Worm (Caenorhabditis elegans) whole organism, L3 larva: ENCODE measurements around the gene C02B8.6.

ENCODE experiments used
- R02D3.7 ChIP-seq: fragments of 150-350 bp; optimal IDR thresholded peaks from 2 replicates; lab custom pipeline; 2014; ENCODE audit warnings: missing biosample characterization, missing genetic modification characterization
- ZK546.5 ChIP-seq: sonication (generic microtip); optimal IDR thresholded peaks from 2 replicates; lab custom pipeline; 2017; ENCODE audit warnings: missing biosample characterization, missing genetic modification characterization
- aly-2 ChIP-seq: fragments of 150-350 bp; optimal IDR thresholded peaks from 2 replicates; lab custom pipeline; 2014; ENCODE audit warnings: missing biosample characterization, missing genetic modification characterization
- ama-1 ChIP-seq: fragments of 150-350 bp; optimal IDR thresholded peaks from 2 replicates; lab custom pipeline; 2018
- ceh-16 ChIP-seq: sonication (generic microtip); optimal IDR thresholded peaks from 2 replicates; lab custom pipeline; 2017; ENCODE audit warnings: missing biosample characterization, missing genetic modification characterization
- ceh-28 ChIP-seq: fragments of 150-350 bp; optimal IDR thresholded peaks from 2 replicates; lab custom pipeline; 2014; ENCODE audit warnings: missing biosample characterization, missing genetic modification reagents, missing genetic modification characterization
- daf-12 ChIP-seq: fragments of 150-350 bp; optimal IDR thresholded peaks from 2 replicates; lab custom pipeline; 2014; ENCODE audit warnings: missing biosample characterization, missing genetic modification reagents, missing genetic modification characterization
- egl-5 ChIP-seq: fragments of 150-350 bp; optimal IDR thresholded peaks from 2 replicates; lab custom pipeline; 2017; ENCODE audit warnings: missing biosample characterization, missing genetic modification reagents, missing genetic modification characterization, inconsistent platforms
- elt-1 ChIP-seq: fragments of 150-350 bp; optimal IDR thresholded peaks from 2 replicates; lab custom pipeline; 2014; ENCODE audit warnings: missing biosample characterization, missing genetic modification characterization
- elt-2 ChIP-seq: sonication (generic microtip); optimal IDR thresholded peaks from 2 replicates; lab custom pipeline; 2016; ENCODE audit warnings: missing genetic modification reagents, mild to moderate bottlenecking, missing genetic modification characterization, missing compliant biosample characterization
- elt-3 ChIP-seq, 3 experiments: fragments of 150-350 bp in 1 of 3; sonication (generic microtip) in 2 of 3; optimal IDR thresholded peaks; 2 replicates in 2 of 3; 4 replicates in 1 of 3; lab custom pipeline; 2014 to 2017; ENCODE audit warnings: missing biosample characterization in 3 of 3, missing genetic modification characterization in 3 of 3
- fkh-10 ChIP-seq: sonication (generic microtip); optimal IDR thresholded peaks from 2 replicates; lab custom pipeline; 2017; ENCODE audit warnings: missing biosample characterization, missing genetic modification reagents, missing genetic modification characterization
- fkh-2 ChIP-seq: fragments of 150-350 bp; optimal IDR thresholded peaks from 2 replicates; lab custom pipeline; 2014; ENCODE audit warnings: missing biosample characterization, missing genetic modification reagents, missing genetic modification characterization
- hmg-11 ChIP-seq: sonication (generic microtip); optimal IDR thresholded peaks from 2 replicates; lab custom pipeline; 2016; ENCODE audit warnings: missing genetic modification characterization, missing compliant biosample characterization
- jun-1 ChIP-seq: fragments of 150-350 bp; optimal IDR thresholded peaks from 2 replicates; lab custom pipeline; 2014; ENCODE audit warnings: missing biosample characterization, missing genetic modification reagents, missing genetic modification characterization
- lin-15B ChIP-seq: fragments of 150-350 bp; optimal IDR thresholded peaks from 2 replicates; lab custom pipeline; 2014; ENCODE audit warnings: missing biosample characterization, missing genetic modification characterization
- lin-39 ChIP-seq: fragments of 150-350 bp; optimal IDR thresholded peaks from 2 replicates; lab custom pipeline; 2018; ENCODE audit warnings: missing biosample characterization, missing genetic modification reagents, missing genetic modification characterization
- lsy-12 ChIP-seq: sonication (generic microtip); optimal IDR thresholded peaks from 2 replicates; lab custom pipeline; 2016; ENCODE audit warnings: mild to moderate bottlenecking, missing genetic modification characterization, missing compliant biosample characterization
- mml-1 ChIP-seq: fragments of 150-350 bp; sonication (generic microtip); optimal IDR thresholded peaks from 3 replicates; lab custom pipeline; 2014; ENCODE audit warnings: missing biosample characterization, missing genetic modification characterization
- nfya-1 ChIP-seq: sonication (generic microtip); optimal IDR thresholded peaks from 2 replicates; lab custom pipeline; 2017; ENCODE audit warnings: missing genetic modification characterization, mild to moderate bottlenecking, missing compliant biosample characterization, antibody characterized with exemption, moderate library complexity; ENCODE audit not compliant: insufficient read depth
- nhr-11 ChIP-seq: fragments of 150-350 bp; optimal IDR thresholded peaks from 2 replicates; lab custom pipeline; 2014; ENCODE audit warnings: missing biosample characterization, missing genetic modification characterization
- nhr-23 ChIP-seq: fragments of 150-350 bp; optimal IDR thresholded peaks from 2 replicates; lab custom pipeline; 2014; ENCODE audit warnings: missing biosample characterization, missing genetic modification reagents, missing genetic modification characterization
- nhr-237 ChIP-seq: fragments of 150-350 bp; optimal IDR thresholded peaks from 2 replicates; lab custom pipeline; 2014; ENCODE audit warnings: missing biosample characterization, missing genetic modification characterization
- nhr-28 ChIP-seq: fragments of 150-350 bp; optimal IDR thresholded peaks from 2 replicates; lab custom pipeline; 2014; ENCODE audit warnings: missing biosample characterization, missing genetic modification characterization
- nhr-43 ChIP-seq: sonication (generic microtip); optimal IDR thresholded peaks from 2 replicates; lab custom pipeline; 2016; ENCODE audit warnings: mild to moderate bottlenecking, missing genetic modification characterization, missing compliant biosample characterization; ENCODE audit not compliant: poor library complexity, severe bottlenecking
- nhr-67 ChIP-seq: fragments of 150-350 bp; optimal IDR thresholded peaks from 2 replicates; lab custom pipeline; 2014; ENCODE audit warnings: missing biosample characterization, missing genetic modification characterization
- nhr-76 ChIP-seq: fragments of 150-350 bp; sonication (generic microtip); optimal IDR thresholded peaks from 5 replicates; lab custom pipeline; 2014; ENCODE audit warnings: missing biosample characterization, missing genetic modification characterization
- nhr-77 ChIP-seq: fragments of 150-350 bp; optimal IDR thresholded peaks from 2 replicates; lab custom pipeline; 2014; ENCODE audit warnings: missing biosample characterization, missing genetic modification characterization
- pha-4 ChIP-seq: fragments of 150-350 bp; optimal IDR thresholded peaks from 2 replicates; lab custom pipeline; 2014; ENCODE audit warnings: missing biosample characterization, missing genetic modification reagents, missing genetic modification characterization
- pqm-1 ChIP-seq: fragments of 150-350 bp; optimal IDR thresholded peaks from 2 replicates; lab custom pipeline; 2017; ENCODE audit warnings: missing biosample characterization, missing genetic modification characterization, inconsistent platforms
- sea-2 ChIP-seq: fragments of 150-350 bp; sonication (generic microtip); optimal IDR thresholded peaks from 4 replicates; lab custom pipeline; 2014; ENCODE audit warnings: missing biosample characterization, missing genetic modification reagents, missing genetic modification characterization
- skn-1 ChIP-seq: fragments of 150-350 bp; optimal IDR thresholded peaks from 2 replicates; lab custom pipeline; 2014; ENCODE audit warnings: missing biosample characterization, missing genetic modification characterization
- snpc-4 ChIP-seq: fragments of 150-350 bp; optimal IDR thresholded peaks from 2 replicates; lab custom pipeline; 2014; ENCODE audit warnings: missing biosample characterization, missing genetic modification characterization
- unc-39 ChIP-seq: sonication (generic microtip); optimal IDR thresholded peaks from 4 replicates; lab custom pipeline; 2017; ENCODE audit warnings: missing biosample characterization, missing genetic modification characterization
- unc-62 ChIP-seq: fragments of 150-350 bp; sonication (generic microtip); optimal IDR thresholded peaks from 4 replicates; lab custom pipeline; 2014; ENCODE audit warnings: missing biosample characterization, missing genetic modification reagents, missing genetic modification characterization
- zag-1 ChIP-seq: fragments of 150-350 bp; optimal IDR thresholded peaks from 2 replicates; lab custom pipeline; 2014; ENCODE audit warnings: missing biosample characterization, missing genetic modification characterization
- ztf-4 ChIP-seq: fragments of 150-350 bp; optimal IDR thresholded peaks from 2 replicates; lab custom pipeline; 2014; ENCODE audit warnings: missing biosample characterization, missing genetic modification characterization

The C02B8.6 gene

DNA sequence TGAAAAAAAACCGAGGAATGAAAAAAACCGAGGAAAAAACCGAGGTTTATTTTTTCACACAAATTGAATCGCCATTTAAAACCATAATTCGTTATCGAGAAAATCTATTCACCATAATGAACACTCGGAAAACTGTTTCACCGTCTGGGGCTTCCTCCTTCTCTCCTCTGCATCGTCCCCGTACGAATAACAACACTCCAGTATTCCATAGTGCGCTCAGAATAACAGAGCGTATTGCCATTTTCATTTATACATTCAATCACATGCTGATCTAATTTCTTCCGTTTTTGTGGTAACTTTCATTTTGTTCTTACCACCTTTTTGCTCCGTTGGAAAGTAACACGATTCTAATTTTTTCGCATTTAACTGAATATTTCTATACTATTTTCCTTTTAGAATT is 33.4 kb upstream of the C02B8.6 start, which contains the start of gene C17H11.2:
C17H11.2 (plus strand) TSS at position 397 of the 400 bp plus-strand sequence.
- peak; percentile 33 for TF ChIP-seq elt-2
- TF ChIP-seq pha-4 (tag; lab: Kevin White, UChicago), result peak; percentile 43
- TF ChIP-seq hmg-11 (tag; lab: Kevin White, UChicago), result peak; percentile 39
- TF ChIP-seq lin-39, result no peak
- TF ChIP-seq nhr-23, result peak; percentile 41
- no peak for TF ChIP-seq nhr-43 (tag; lab: Kevin White, UChicago)
- TF ChIP-seq unc-39 (tag; lab: Kevin White, UChicago), result no peak
- no peak for TF ChIP-seq aly-2
- no peak for TF ChIP-seq ZK546.5 (tag; lab: Kevin White, UChicago)
- no peak for TF ChIP-seq ceh-16 (tag; lab: Kevin White, UChicago)

DNA sequence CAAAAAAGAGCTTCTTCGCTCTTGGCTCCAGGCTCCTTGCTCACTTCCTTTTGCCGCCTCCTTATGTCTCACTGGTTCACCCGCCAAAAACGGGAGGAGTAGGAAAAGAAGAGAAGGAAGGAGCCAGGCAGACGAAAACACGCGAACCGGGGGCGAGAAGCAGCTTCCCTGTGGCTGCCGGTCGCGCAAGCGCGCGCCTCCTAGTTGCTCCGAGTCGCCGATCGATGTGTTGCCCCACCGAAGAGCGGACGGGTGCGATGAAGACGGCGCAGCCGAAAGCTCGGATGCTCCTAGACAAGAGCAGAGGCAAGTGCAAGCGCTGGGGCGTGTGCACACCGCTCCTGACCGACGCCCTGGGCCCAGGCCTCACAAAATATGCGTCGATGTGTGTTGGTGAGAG is 27.4 kb upstream of the C02B8.6 start:
- TF ChIP-seq nhr-237 (tag; lab: Kevin White, UChicago) (no peak), lin-39 (peak; percentile 85), fkh-2 (no peak), ama-1 (lab: Kevin White, UChicago) (no peak), nfya-1 (tag; lab: Kevin White, UChicago) (peak; percentile 64), aly-2 (no peak), ceh-28 (tag; lab: Kevin White, UChicago) (peak; percentile 11), hmg-11 (tag; lab: Kevin White, UChicago) (peak; percentile 61), elt-3 (tag; optimal IDR thresholded peaks at IDR 0.05; lab: Kevin White, UChicago) (no peak), nhr-77 (tag; lab: Kevin White, UChicago) (no peak), zag-1 (tag; lab: Kevin White, UChicago) (no peak), fkh-10 (GFP tag; lab: Kevin White, UChicago) (peak; percentile 82), nhr-28 (tag; lab: Kevin White, UChicago) (no peak), skn-1 (tag; lab: Kevin White, UChicago) (peak; percentile 28), jun-1 (tag; lab: Kevin White, UChicago) (no peak), elt-1 (tag; lab: Kevin White, UChicago) (no peak), pqm-1 (tag; lab: Kevin White, UChicago) (no peak), egl-5 (no peak), sea-2 (GFP tag; lab: Kevin White, UChicago) (no peak), nhr-11 (tag; lab: Kevin White, UChicago) (no peak), snpc-4 (tag; lab: Kevin White, UChicago) (peak; percentile 7), unc-39 (tag; lab: Kevin White, UChicago) (no peak), lin-15B (tag; lab: Kevin White, UChicago) (peak; percentile 11), daf-12 (tag; lab: Kevin White, UChicago) (no peak), mml-1 (tag; lab: Kevin White, UChicago) (no peak)

DNA sequence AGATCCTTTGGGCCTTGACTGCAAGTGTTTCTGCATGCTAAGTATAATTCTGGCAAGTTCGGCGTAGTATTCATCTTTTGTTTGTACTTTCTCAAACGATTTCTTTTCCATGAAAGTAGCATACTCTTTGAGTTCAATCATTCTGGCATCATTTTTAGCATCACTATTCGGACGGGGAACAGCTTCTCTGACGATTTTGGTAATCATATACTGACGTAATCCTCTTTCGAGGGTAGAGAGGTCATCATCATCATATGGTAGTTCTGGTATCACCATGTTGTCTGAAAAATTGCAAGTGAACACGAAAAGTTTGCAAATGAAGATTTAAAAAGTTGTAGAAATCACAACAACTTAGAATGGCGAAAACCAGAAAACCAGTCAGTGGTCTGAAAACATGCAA is 26.7 kb upstream of the C02B8.6 start, which contains the start of gene F22F1.3:
F22F1.3 (minus strand) TSS at position 281 of the 400 bp plus-strand sequence.
- TF ChIP-seq unc-62 (no peak), daf-12 (tag; lab: Kevin White, UChicago) (no peak), sea-2 (GFP tag; lab: Kevin White, UChicago) (no peak), R02D3.7 (tag; lab: Kevin White, UChicago) (no peak), nhr-76 (tag; lab: Kevin White, UChicago) (no peak), elt-2 (no peak), nhr-77 (tag; lab: Kevin White, UChicago) (no peak)

- TF ChIP-seq lsy-12 (tag; lab: Kevin White, UChicago) (no peak), nhr-67 (tag; lab: Kevin White, UChicago) (no peak), snpc-4 (tag; lab: Kevin White, UChicago) (no peak), skn-1 (tag; lab: Kevin White, UChicago) (no peak), elt-3 (tag; optimal IDR thresholded peaks at IDR 0.05; lab: Kevin White, UChicago) (no peak), lin-39 (peak; percentile 32), pha-4 (tag; lab: Kevin White, UChicago) (peak; percentile 25), unc-39 (tag; lab: Kevin White, UChicago) (no peak), egl-5 (peak; percentile 52), ztf-4 (tag; lab: Kevin White, UChicago) (no peak), daf-12 (tag; lab: Kevin White, UChicago) (no peak), fkh-10 (GFP tag; lab: Kevin White, UChicago) (no peak), nhr-237 (tag; lab: Kevin White, UChicago) (no peak), lin-15B (tag; lab: Kevin White, UChicago) (no peak), nhr-23 (no peak)
These were observed 23.9 kb upstream of the C02B8.6 start for ce11 chrX:8160016-8160415.
